Worm (Caenorhabditis elegans) whole organism, L4 larva: ENCODE measurements around the gene ets-9.

Source experiments
- ama-1 ChIP-seq: fragments of 150-350 bp; optimal IDR thresholded peaks from 2 replicates; lab custom pipeline; 2014; ENCODE audit warnings: inconsistent platforms, mixed read lengths
- egl-27 ChIP-seq: sonication (generic microtip); optimal IDR thresholded peaks from 3 replicates; lab custom pipeline; 2017; ENCODE audit warnings: missing biosample characterization, missing genetic modification reagents, missing genetic modification characterization
- fos-1 ChIP-seq: fragments of 150-350 bp; optimal IDR thresholded peaks from 2 replicates; lab custom pipeline; 2014; ENCODE audit warnings: missing biosample characterization, missing genetic modification characterization
- mep-1 ChIP-seq: fragments of 150-350 bp; sonication (generic microtip); optimal IDR thresholded peaks from 3 replicates; lab custom pipeline; 2014; ENCODE audit warnings: missing biosample characterization, missing genetic modification characterization
- mes-2 ChIP-seq: sonication (generic microtip); optimal IDR thresholded peaks from 2 replicates; lab custom pipeline; 2016; ENCODE audit warnings: missing genotype, mild to moderate bottlenecking, missing genetic modification characterization, missing compliant biosample characterization; ENCODE audit not compliant: poor library complexity, severe bottlenecking
- unc-39 ChIP-seq: sonication (generic microtip); optimal IDR thresholded peaks from 2 replicates; lab custom pipeline; 2017; ENCODE audit warnings: missing biosample characterization, missing genetic modification characterization
- zfp-3 ChIP-seq: fragments of 200-800 bp; sonication (Bioruptor generic); conservative IDR thresholded peaks from 2 replicates; pipeline ENCODE4 v1.3.6; 2022; ENCODE audit warnings: missing genetic modification reagents, missing genetic modification characterization, missing compliant biosample characterization
- ztf-11 ChIP-seq: fragments of 150-350 bp; optimal IDR thresholded peaks from 2 replicates; lab custom pipeline; 2014; ENCODE audit warnings: missing biosample characterization, missing genetic modification characterization

DNA sequence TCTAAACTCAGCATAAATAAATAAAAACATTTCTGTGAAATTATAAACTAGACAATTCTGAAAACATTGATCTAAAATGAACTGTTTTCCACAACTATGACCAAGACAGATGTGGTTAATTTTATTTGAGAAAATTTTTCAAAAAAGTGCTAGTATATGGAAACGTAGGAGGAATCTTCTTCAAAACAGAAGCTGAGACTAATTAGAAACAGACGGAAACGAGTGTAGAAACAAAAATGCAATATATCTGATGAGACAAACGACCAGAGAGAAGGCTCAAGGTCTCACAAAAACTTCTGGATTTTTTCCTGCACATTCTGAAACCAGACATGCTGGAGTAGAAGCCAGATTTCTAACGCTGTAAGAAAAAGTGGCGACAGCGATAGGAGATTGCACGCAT lies 16.4 kb downstream of the ets-9 start:
- TF ChIP-seq egl-27 (tag; lab: Kevin White, UChicago) (no peak), mes-2 (tag; lab: Kevin White, UChicago) (no peak), ztf-11 (tag; lab: Kevin White, UChicago) (no peak), zfp-3 (GFP tag; lab: Robert Waterston, UW) (no peak), unc-39 (tag; lab: Kevin White, UChicago) (no peak), fos-1 (tag; lab: Kevin White, UChicago) (no peak), mep-1 (tag; lab: Kevin White, UChicago) (no peak), ama-1 (no peak)
